Worm (Caenorhabditis elegans) whole organism, mixed stage, embryonic: ENCODE results near the gene str-79.

Experiments
- blmp-1 ChIP-seq: fragments of 150-350 bp; optimal IDR thresholded peaks from 2 replicates; lab custom pipeline; 2014; ENCODE audit warnings: missing biosample characterization, missing genetic modification characterization
- lsy-2 ChIP-seq: fragments of 150-350 bp; optimal IDR thresholded peaks from 2 replicates; lab custom pipeline; 2014; ENCODE audit warnings: missing biosample characterization, missing genetic modification characterization
- mep-1 ChIP-seq: fragments of 150-350 bp; optimal IDR thresholded peaks from 2 replicates; lab custom pipeline; 2017; ENCODE audit warnings: missing biosample characterization, missing genetic modification reagents, missing genetic modification characterization, inconsistent platforms
- nhr-28 ChIP-seq: fragments of 150-350 bp; optimal IDR thresholded peaks from 2 replicates; lab custom pipeline; 2014; ENCODE audit warnings: missing biosample characterization, missing genetic modification characterization
- nhr-76 ChIP-seq: sonication (generic microtip); optimal IDR thresholded peaks from 2 replicates; lab custom pipeline; 2017; ENCODE audit warnings: missing biosample characterization, missing genetic modification characterization
- pha-4 ChIP-seq: fragments of 150-350 bp; optimal IDR thresholded peaks from 2 replicates; lab custom pipeline; 2018; ENCODE audit warnings: missing biosample characterization, missing genetic modification reagents, missing genetic modification characterization
- snpc-4 ChIP-seq: fragments of 150-350 bp; optimal IDR thresholded peaks from 2 replicates; lab custom pipeline; 2014; ENCODE audit warnings: missing biosample characterization, missing genetic modification characterization
- unc-39 ChIP-seq: fragments of 150-350 bp; optimal IDR thresholded peaks from 2 replicates; lab custom pipeline; 2014; ENCODE audit warnings: missing biosample characterization, missing genetic modification characterization
- unc-62 ChIP-seq: fragments of 150-350 bp; optimal IDR thresholded peaks from 2 replicates; lab custom pipeline; 2014; ENCODE audit warnings: missing biosample characterization, missing genetic modification reagents, missing genetic modification characterization
- ztf-11 ChIP-seq: fragments of 150-350 bp; optimal IDR thresholded peaks from 2 replicates; lab custom pipeline; 2014; ENCODE audit warnings: missing biosample characterization, missing genetic modification characterization

ce11 chrX:1964411-1964810, 5.3 kb upstream of the str-79 start:
- TF ChIP-seq pha-4 (tag; lab: Kevin White, UChicago) (no peak), unc-39 (tag; lab: Kevin White, UChicago) (no peak), unc-62 (GFP tag; lab: Kevin White, UChicago) (no peak), blmp-1 (no peak), mep-1 (tag; lab: Kevin White, UChicago) (no peak), snpc-4 (tag; lab: Kevin White, UChicago) (no peak), ztf-11 (tag; lab: Kevin White, UChicago) (no peak), nhr-28 (tag; lab: Kevin White, UChicago) (no peak), nhr-76 (tag; lab: Kevin White, UChicago) (no peak), lsy-2 (tag; lab: Kevin White, UChicago) (no peak)
